Worm (Caenorhabditis elegans): ENCODE results near the gene K09E2.2.
A peak's percentile ranks its signal among the peaks of the same experiment; 100 is the strongest.

Gene K09E2.2

ce11 chrX:8711141-8711645 lies 38.3 kb downstream of the K09E2.2 start, which contains the start of gene F53A9.1:
Gene F53A9.1, plus strand, starts transcription at chrX:8711595.
- peak; percentile 18 for TF ChIP-seq pqm-1 (tag; optimal IDR thresholded peaks at IDR 0.05)
- TF ChIP-seq elt-1 (tag; optimal IDR thresholded peaks at IDR 0.05): no peak
- no peak for TF ChIP-seq nhr-23 (tag; optimal IDR thresholded peaks at IDR 0.05)
- peak; percentile 28 for TF ChIP-seq elt-2 (tag; optimal IDR thresholded peaks at IDR 0.05)
- TF ChIP-seq aly-2 (tag; optimal IDR thresholded peaks at IDR 0.05): no peak
- TF ChIP-seq nhr-67 (tag; optimal IDR thresholded peaks at IDR 0.05): no peak
- TF ChIP-seq hmg-11 (tag; optimal IDR thresholded peaks at IDR 0.05): no peak
- TF ChIP-seq pha-4 (tag; optimal IDR thresholded peaks at IDR 0.05): peak; percentile 1

ce11 chrX:8712662-8713061 lies 39.8 kb downstream of the K09E2.2 start:
- TF ChIP-seq egl-5 (tag; optimal IDR thresholded peaks at IDR 0.05): no peak
- peak; percentile 40 for TF ChIP-seq pha-4 (tag; optimal IDR thresholded peaks at IDR 0.05)
- no peak for TF ChIP-seq ztf-4 (tag; optimal IDR thresholded peaks at IDR 0.05)
- no peak for TF ChIP-seq nhr-23 (tag; optimal IDR thresholded peaks at IDR 0.05)
- TF ChIP-seq nhr-11 (tag; optimal IDR thresholded peaks at IDR 0.05): no peak
- TF ChIP-seq skn-1 (tag; optimal IDR thresholded peaks at IDR 0.05): peak; percentile 55
- TF ChIP-seq pqm-1 (tag; optimal IDR thresholded peaks at IDR 0.05): peak; percentile 77
- no peak for TF ChIP-seq unc-62 (GFP tag; optimal IDR thresholded peaks at IDR 0.05)
- no peak for TF ChIP-seq lin-39 (tag; optimal IDR thresholded peaks at IDR 0.05)
- no peak for TF ChIP-seq eor-1 (tag; optimal IDR thresholded peaks at IDR 0.05)
- TF ChIP-seq elt-3 (tag; optimal IDR thresholded peaks at IDR 0.05): no peak
- no peak for TF ChIP-seq nhr-12 (tag; optimal IDR thresholded peaks at IDR 0.05)
- TF ChIP-seq daf-12 (tag; optimal IDR thresholded peaks at IDR 0.05): no peak
- no peak for TF ChIP-seq aly-2 (tag; optimal IDR thresholded peaks at IDR 0.05)
- no peak for TF ChIP-seq nhr-77 (tag; optimal IDR thresholded peaks at IDR 0.05)
- TF ChIP-seq nhr-237 (tag; optimal IDR thresholded peaks at IDR 0.05): no peak
- no peak for TF ChIP-seq nhr-28 (tag; optimal IDR thresholded peaks at IDR 0.05)
- TF ChIP-seq fkh-2 (tag; optimal IDR thresholded peaks at IDR 0.05): no peak
- TF ChIP-seq R02D3.7 (tag; optimal IDR thresholded peaks at IDR 0.05): no peak
- TF ChIP-seq mdl-1 (tag; optimal IDR thresholded peaks at IDR 0.05): no peak
- TF ChIP-seq nhr-25 (tag; optimal IDR thresholded peaks at IDR 0.05): no peak
- no peak for TF ChIP-seq nhr-76 (tag; optimal IDR thresholded peaks at IDR 0.05)
- TF ChIP-seq zag-1 (tag; optimal IDR thresholded peaks at IDR 0.05): no peak
- TF ChIP-seq fkh-10 (GFP tag; optimal IDR thresholded peaks at IDR 0.05): no peak
- TF ChIP-seq hmg-11 (tag; optimal IDR thresholded peaks at IDR 0.05): no peak
- TF ChIP-seq ceh-28 (tag; optimal IDR thresholded peaks at IDR 0.05): no peak
- TF ChIP-seq snpc-4 (tag; optimal IDR thresholded peaks at IDR 0.05): no peak
- no peak for TF ChIP-seq mml-1 (tag; optimal IDR thresholded peaks at IDR 0.05)
- no peak for TF ChIP-seq egl-27 (tag; optimal IDR thresholded peaks at IDR 0.05)
- TF ChIP-seq elt-2 (tag; optimal IDR thresholded peaks at IDR 0.05): peak; percentile 89
- no peak for TF ChIP-seq tbx-2 (tag; optimal IDR thresholded peaks at IDR 0.05)
- no peak for TF ChIP-seq ceh-9 (tag; optimal IDR thresholded peaks at IDR 0.05)
- TF ChIP-seq jun-1 (tag; optimal IDR thresholded peaks at IDR 0.05): peak; percentile 43
- TF ChIP-seq elt-1 (tag; optimal IDR thresholded peaks at IDR 0.05): no peak
- no peak for TF ChIP-seq lsy-12 (tag; optimal IDR thresholded peaks at IDR 0.05)
- no peak for TF ChIP-seq ztf-11 (tag; optimal IDR thresholded peaks at IDR 0.05)

DNA sequence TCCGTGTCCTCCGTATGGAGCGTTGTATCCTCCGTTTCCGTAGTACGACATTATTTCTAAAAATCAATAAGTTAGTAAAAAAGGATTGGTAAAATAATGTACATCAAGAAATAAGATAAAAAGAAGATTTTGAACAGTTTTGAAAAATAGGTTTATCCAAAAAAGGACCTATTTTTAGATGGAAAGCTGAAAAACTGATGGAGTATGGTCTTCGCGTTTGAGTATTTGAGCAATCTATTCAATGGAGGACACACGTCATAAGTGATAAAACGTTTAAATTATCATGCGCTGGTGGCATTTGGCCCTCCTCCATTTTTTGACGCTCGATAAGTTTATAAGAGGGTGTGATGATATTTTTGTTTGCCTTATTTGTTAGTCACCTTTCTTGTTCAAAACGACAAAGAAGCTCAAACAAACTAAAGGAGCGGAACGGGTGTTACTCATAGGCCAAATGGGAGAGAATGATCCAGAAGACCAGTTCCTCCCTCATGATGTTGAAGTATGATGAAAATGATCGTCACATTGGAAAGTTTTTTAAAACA lies 41.0 kb downstream of the K09E2.2 start, which contains the start of gene F53A9.6:
Gene F53A9.6, minus strand, starts transcription at position 51 of the 542 bp plus-strand sequence.
- TF ChIP-seq ceh-28 (tag; optimal IDR thresholded peaks at IDR 0.05) (no peak), mml-1 (tag; optimal IDR thresholded peaks at IDR 0.05) (no peak), jun-1 (tag; optimal IDR thresholded peaks at IDR 0.05) (peak; percentile 44), elt-2 (tag; optimal IDR thresholded peaks at IDR 0.05) (peak; percentile 77), pqm-1 (tag; optimal IDR thresholded peaks at IDR 0.05) (peak; percentile 73), pha-4 (tag; optimal IDR thresholded peaks at IDR 0.05) (peak; percentile 49)

DNA sequence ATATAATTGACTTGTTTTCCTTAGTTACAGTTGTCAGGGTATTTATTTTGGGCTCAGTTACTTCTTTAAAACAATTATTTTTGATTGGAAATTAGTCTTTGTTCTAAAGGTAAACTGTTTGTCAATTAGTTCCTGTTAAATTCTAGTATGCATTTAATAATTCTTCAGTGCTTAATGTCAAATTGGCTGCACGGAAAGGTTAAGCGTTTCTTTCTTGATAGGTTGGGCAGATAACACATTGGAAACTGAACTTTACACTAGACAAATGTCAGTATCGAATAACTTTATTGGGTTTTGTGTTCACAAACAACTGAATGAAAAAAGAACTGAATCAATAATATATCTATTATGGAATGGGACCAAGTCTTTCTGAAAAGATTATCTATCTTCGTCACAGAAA lies 42.0 kb downstream of the K09E2.2 start:
- TF ChIP-seq tbx-2 (tag; optimal IDR thresholded peaks at IDR 0.05) (no peak), fos-1 (tag; optimal IDR thresholded peaks at IDR 0.05) (no peak), elt-2 (tag; optimal IDR thresholded peaks at IDR 0.05) (peak; percentile 56)
